Worm (Caenorhabditis elegans) whole organism, midembryonic: ENCODE results near the gene T07A5.1.

ENCODE experiments used
- T22C8.4 ChIP-seq: fragments of 200-800 bp; sonication (Bioruptor generic); IDR thresholded peaks from 2 replicates; pipeline ENCODE4 v1.3.6; 2022; ENCODE audit warnings: missing genetic modification characterization, missing compliant biosample characterization
- flt-1 ChIP-seq: fragments of 200-800 bp; sonication (Bioruptor generic); IDR thresholded peaks from 2 replicates; pipeline ENCODE4 v1.3.6; 2022; ENCODE audit warnings: missing genetic modification characterization, missing compliant biosample characterization
- tab-1 ChIP-seq: fragments of 200-800 bp; sonication (Bioruptor generic); IDR thresholded peaks from 2 replicates; pipeline ENCODE4 v1.3.6; 2022; ENCODE audit warnings: missing genetic modification characterization, missing compliant biosample characterization
- ztf-29 ChIP-seq: fragments of 200-800 bp; sonication (Bioruptor generic); IDR thresholded peaks from 2 replicates; pipeline ENCODE4 v1.3.6; 2022; ENCODE audit warnings: missing genetic modification reagents, missing genetic modification characterization, missing compliant biosample characterization

DNA sequence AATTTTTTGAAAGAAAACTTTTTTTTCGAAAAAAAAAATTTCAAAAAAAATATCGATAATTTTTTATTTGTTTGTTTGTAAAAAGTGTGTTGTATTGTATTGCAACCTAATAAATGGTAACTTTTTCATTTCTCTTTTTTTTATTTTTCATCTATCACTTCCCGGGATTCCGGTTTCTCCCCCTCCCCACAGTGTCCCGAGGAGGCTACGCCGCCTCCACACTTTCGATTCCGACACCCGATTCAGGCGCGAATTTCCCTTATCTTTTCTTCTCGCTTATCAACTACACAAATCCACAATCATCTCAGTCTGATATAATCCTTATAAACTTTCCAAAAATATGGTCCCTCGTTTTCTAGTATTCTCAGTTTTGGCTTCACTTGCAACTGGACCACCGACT is 51.4 kb downstream of the T07A5.1 start, which contains the start of gene R01H10.4:
- TF ChIP-seq T22C8.4 (GFP tag; lab: Robert Waterston, UW): no peak
- no peak for TF ChIP-seq tab-1 (GFP tag; lab: Robert Waterston, UW)
- TF ChIP-seq flt-1: no peak
- TF ChIP-seq ztf-29: no peak
